Worm (Caenorhabditis elegans): ENCODE measurements around the gene cpsf-2.

- TF ChIP-seq elt-3 (tag; optimal IDR thresholded peaks at IDR 0.05), result no peak
- no peak for TF ChIP-seq nhr-77 (tag; optimal IDR thresholded peaks at IDR 0.05)
- no peak for TF ChIP-seq alr-1 (tag; optimal IDR thresholded peaks at IDR 0.05)
- TF ChIP-seq ztf-4 (tag; optimal IDR thresholded peaks at IDR 0.05), result no peak
- TF ChIP-seq ceh-82 (tag; optimal IDR thresholded peaks at IDR 0.05), result no peak
- TF ChIP-seq elt-1 (tag; optimal IDR thresholded peaks at IDR 0.05), result no peak
- no peak for TF ChIP-seq ztf-1 (GFP tag; conservative IDR thresholded peaks at IDR 0.05)
- no peak for TF ChIP-seq nhr-11 (tag; optimal IDR thresholded peaks at IDR 0.05)
- no peak for TF ChIP-seq dmd-4 (tag; optimal IDR thresholded peaks at IDR 0.05)
- no peak for TF ChIP-seq crh-2 (tag; optimal IDR thresholded peaks at IDR 0.05)
Measured at ce11 chrV:7150570-7150969, 28.4 kb upstream of the cpsf-2 start, which contains the start of gene F10D2.8.
